Worm (Caenorhabditis elegans) whole organism, midembryonic: Measurements from ENCODE around the gene srh-292.

Experiments
- T22C8.4 ChIP-seq: fragments of 200-800 bp; sonication (Bioruptor generic); IDR thresholded peaks from 2 replicates; pipeline ENCODE4 v1.3.6; 2022; ENCODE audit warnings: missing genetic modification characterization, missing compliant biosample characterization
- cog-1 ChIP-seq: sonication (generic microtip); optimal IDR thresholded peaks from 2 replicates; lab custom pipeline; 2016; ENCODE audit warnings: missing genetic modification characterization, missing compliant biosample characterization
- flt-1 ChIP-seq: fragments of 200-800 bp; sonication (Bioruptor generic); IDR thresholded peaks from 2 replicates; pipeline ENCODE4 v1.3.6; 2022; ENCODE audit warnings: missing genetic modification characterization, missing compliant biosample characterization
- klf-2 ChIP-seq: fragments of 200-800 bp; sonication (Bioruptor generic); conservative IDR thresholded peaks from 2 replicates; pipeline ENCODE4 v1.3.6; 2022; ENCODE audit warnings: missing genetic modification reagents, missing genetic modification characterization, missing compliant biosample characterization
- med-1 ChIP-seq: sonication (generic microtip); optimal IDR thresholded peaks from 2 replicates; lab custom pipeline; 2017; ENCODE audit warnings: missing genetic modification characterization, mild to moderate bottlenecking, missing compliant biosample characterization, antibody characterized with exemption, missing genetic modification reagents; ENCODE audit not compliant: insufficient read depth
- ref-1 ChIP-seq: fragments of 200-800 bp; sonication (Bioruptor generic); conservative IDR thresholded peaks from 2 replicates; pipeline ENCODE4 v1.3.6; 2022; ENCODE audit warnings: missing genetic modification reagents, missing genetic modification characterization, missing compliant biosample characterization
- tab-1 ChIP-seq: fragments of 200-800 bp; sonication (Bioruptor generic); IDR thresholded peaks from 2 replicates; pipeline ENCODE4 v1.3.6; 2022; ENCODE audit warnings: missing genetic modification characterization, missing compliant biosample characterization
- ztf-23 ChIP-seq: fragments of 200-800 bp; sonication (Bioruptor generic); IDR thresholded peaks from 2 replicates; pipeline ENCODE4 v1.3.6; 2022; ENCODE audit warnings: missing genetic modification reagents, missing genetic modification characterization, missing compliant biosample characterization
- ztf-29 ChIP-seq: fragments of 200-800 bp; sonication (Bioruptor generic); IDR thresholded peaks from 2 replicates; pipeline ENCODE4 v1.3.6; 2022; ENCODE audit warnings: missing genetic modification reagents, missing genetic modification characterization, missing compliant biosample characterization

DNA sequence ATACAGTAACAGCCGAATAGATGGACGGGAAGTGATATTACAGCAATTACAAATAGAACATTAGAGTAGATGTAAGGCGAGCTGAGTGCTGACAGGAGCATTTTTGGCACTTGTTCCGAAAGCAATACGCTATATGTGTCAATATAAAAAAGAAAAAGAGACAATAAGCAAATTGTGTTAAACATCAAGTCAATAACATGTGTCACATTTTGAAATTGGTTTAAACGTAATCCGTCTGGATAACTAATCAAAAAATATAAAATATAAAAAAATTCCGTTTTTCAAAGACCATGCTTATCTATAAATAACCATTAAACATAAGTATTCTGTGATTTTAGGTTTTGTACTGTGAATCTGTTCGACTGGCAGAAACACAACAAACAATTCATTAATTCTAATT, 6.9 kb upstream of the srh-292 start, which contains the start of gene srh-288:
- TF ChIP-seq tab-1 (GFP tag; lab: Robert Waterston, UW) (no peak), cog-1 (tag; lab: Kevin White, UChicago) (no peak), ztf-29 (no peak), flt-1 (GFP tag; lab: Robert Waterston, UW) (no peak), T22C8.4 (no peak), klf-2 (GFP tag; lab: Robert Waterston, UW) (no peak), med-1 (GFP tag; lab: Kevin White, UChicago) (no peak), ztf-23 (no peak), ref-1 (GFP tag; lab: Robert Waterston, UW) (no peak)
